Fruit fly (Drosophila melanogaster) whole organism, prepupa: ENCODE results near the gene Atac1.
A peak's percentile ranks its signal among the peaks of the same experiment; 100 is the strongest.

ENCODE experiments used
- Blimp-1 ChIP-seq: fragments of 200-800 bp; sonication (Bioruptor generic); optimal IDR thresholded peaks from 3 replicates; lab custom pipeline; 2017; ENCODE audit warnings: missing biosample characterization, missing genetic modification characterization, mild to moderate bottlenecking, moderate library complexity, missing genetic modification reagents
- CG10631 ChIP-seq: fragments of 200-800 bp; sonication (Bioruptor generic); optimal IDR thresholded peaks from 2 replicates; lab custom pipeline; 2016; ENCODE audit warnings: missing biosample characterization, missing genetic modification characterization
- CG4318 ChIP-seq: fragments of 200-800 bp; sonication (Bioruptor generic); optimal IDR thresholded peaks from 3 replicates; lab custom pipeline; 2017; ENCODE audit warnings: missing biosample characterization, mild to moderate bottlenecking, missing genetic modification characterization
- CG9139 ChIP-seq: fragments of 200-800 bp; sonication (Bioruptor generic); optimal IDR thresholded peaks from 3 replicates; lab custom pipeline; 2017; ENCODE audit warnings: missing biosample characterization, mild to moderate bottlenecking, missing genetic modification characterization
- Hr39 ChIP-seq: fragments of 200-800 bp; sonication (Bioruptor generic); optimal IDR thresholded peaks from 2 replicates; lab custom pipeline; 2016; ENCODE audit warnings: missing biosample characterization, missing genetic modification characterization
- Lpt ChIP-seq: fragments of 200-800 bp; sonication (Bioruptor generic); optimal IDR thresholded peaks from 3 replicates; lab custom pipeline; 2016; ENCODE audit warnings: missing biosample characterization, missing genetic modification characterization
- eg ChIP-seq: fragments of 200-800 bp; sonication (Bioruptor generic); IDR thresholded peaks from 3 replicates; pipeline ENCODE4 v1.3.6; 2022; ENCODE audit warnings: missing biosample characterization, missing genetic modification characterization
- lz ChIP-seq: fragments of 200-800 bp; sonication (Bioruptor generic); optimal IDR thresholded peaks from 3 replicates; lab custom pipeline; 2016; ENCODE audit warnings: missing biosample characterization, missing genetic modification characterization
- salr ChIP-seq, 2 experiments: fragments of 200-800 bp; sonication (Bioruptor generic); optimal IDR thresholded peaks; 3 replicates each; lab custom pipeline; 2016 to 2018; ENCODE audit warnings: missing biosample characterization in 2 of 2, missing genetic modification characterization in 2 of 2, mild to moderate bottlenecking in 1 of 2

DNA sequence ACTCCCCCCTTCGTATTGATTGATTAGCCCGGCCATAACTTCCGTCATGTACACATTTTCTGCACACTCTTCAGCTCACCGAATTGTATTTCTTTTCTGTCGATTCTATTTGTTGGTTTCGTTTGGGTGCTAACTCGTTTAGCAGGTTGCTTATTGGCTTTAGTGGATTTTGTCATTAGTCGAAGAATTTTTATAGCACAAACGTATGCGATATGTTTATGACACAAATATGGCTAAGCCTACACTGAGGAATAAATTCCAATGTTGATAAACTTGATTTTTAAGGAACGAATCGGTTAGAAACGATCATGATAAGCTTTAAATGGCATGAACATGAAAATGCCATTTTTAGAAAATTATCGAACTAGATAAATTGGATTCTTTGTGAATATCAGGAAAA is 38.6 kb upstream of the Atac1 start:
- TF ChIP-seq Hr39 (no peak), CG9139 (GFP tag; lab: Kevin White, UChicago) (no peak), salr (GFP tag; optimal IDR thresholded peaks at IDR 0.05; lab: Kevin White, UChicago) (no peak), lz (GFP tag; lab: Kevin White, UChicago) (no peak), eg (0 out of 3 replicates have a peak, but pooled peaks have one; percentile 6), CG10631 (GFP tag; lab: Kevin White, UChicago) (no peak), Blimp-1 (GFP tag; lab: Kevin White, UChicago) (no peak), CG4318 (GFP tag; lab: Kevin White, UChicago) (no peak), Lpt (GFP tag; lab: Kevin White, UChicago) (no peak)
